Fruit fly (Drosophila melanogaster) whole organism, embryonic: Measurements from ENCODE around the gene Jon99Fii.

ENCODE experiments used
- Antp ChIP-seq: fragments of 200-800 bp; sonication (Bioruptor generic); optimal IDR thresholded peaks from 3 replicates; lab custom pipeline; 2016; ENCODE audit warnings: missing biosample characterization, missing genetic modification characterization
- CG11504 ChIP-seq: fragments of 200-800 bp; sonication (Bioruptor generic); optimal IDR thresholded peaks from 3 replicates; lab custom pipeline; 2019; ENCODE audit warnings: missing biosample characterization, mild to moderate bottlenecking, missing genetic modification characterization, moderate library complexity
- CG12769 ChIP-seq: fragments of 200-800 bp; sonication (Bioruptor generic); optimal IDR thresholded peaks from 2 replicates; lab custom pipeline; 2019; ENCODE audit warnings: missing biosample characterization, mild to moderate bottlenecking, missing genetic modification characterization, moderate library complexity
- CG13775 ChIP-seq: fragments of 200-800 bp; sonication (Bioruptor generic); optimal IDR thresholded peaks from 3 replicates; lab custom pipeline; 2017; ENCODE audit warnings: missing biosample characterization, mild to moderate bottlenecking, missing genetic modification characterization
- CG14014 ChIP-seq: fragments of 200-800 bp; sonication (Bioruptor generic); IDR thresholded peaks from 2 replicates; pipeline ENCODE4 v1.3.6; 2022; ENCODE audit warnings: missing biosample characterization, missing genetic modification characterization
- CG14441 ChIP-seq: fragments of 200-800 bp; sonication (Bioruptor generic); IDR thresholded peaks from 2 replicates; pipeline ENCODE4 v1.3.6; 2022; ENCODE audit warnings: missing biosample characterization, missing genetic modification characterization
- CG15269 ChIP-seq: fragments of 200-800 bp; sonication (Bioruptor generic); optimal IDR thresholded peaks from 2 replicates; lab custom pipeline; 2018; ENCODE audit warnings: missing biosample characterization, mild to moderate bottlenecking, missing genetic modification characterization, moderate library complexity
- CG1529 ChIP-seq: fragments of 200-800 bp; sonication (Bioruptor generic); optimal IDR thresholded peaks from 3 replicates; lab custom pipeline; 2018; ENCODE audit warnings: missing biosample characterization, missing genetic modification characterization
- CG1602 ChIP-seq: fragments of 200-800 bp; sonication (Bioruptor generic); optimal IDR thresholded peaks from 3 replicates; lab custom pipeline; 2016; ENCODE audit warnings: missing biosample characterization, missing genetic modification characterization
- CG2129 ChIP-seq: fragments of 200-800 bp; sonication (Bioruptor generic); IDR thresholded peaks from 2 replicates; pipeline ENCODE4 v1.3.6; 2022; ENCODE audit warnings: missing biosample characterization, missing genetic modification characterization; ENCODE audit not compliant: partially characterized antibody
- CG3065 ChIP-seq: fragments of 200-800 bp; sonication (Bioruptor generic); optimal IDR thresholded peaks from 2 replicates; lab custom pipeline; 2016; ENCODE audit warnings: missing biosample characterization, missing genetic modification characterization
- CG32767 ChIP-seq: fragments of 200-800 bp; sonication (Bioruptor generic); IDR thresholded peaks from 2 replicates; pipeline ENCODE4 v1.3.6; 2022; ENCODE audit warnings: missing biosample characterization, missing genetic modification characterization
- CG33213 ChIP-seq: fragments of 200-800 bp; sonication (Bioruptor generic); optimal IDR thresholded peaks from 3 replicates; lab custom pipeline; 2016; ENCODE audit warnings: missing biosample characterization, missing genetic modification characterization
- CG4820 ChIP-seq: fragments of 200-800 bp; sonication (Bioruptor generic); optimal IDR thresholded peaks from 3 replicates; lab custom pipeline; 2016; ENCODE audit warnings: missing biosample characterization, missing genetic modification characterization
- CG6689 ChIP-seq: fragments of 200-800 bp; sonication (Bioruptor generic); IDR thresholded peaks from 2 replicates; pipeline ENCODE4 v1.3.6; 2022; ENCODE audit warnings: missing biosample characterization, missing genetic modification characterization
- CG8388 ChIP-seq: fragments of 200-800 bp; sonication (Bioruptor generic); optimal IDR thresholded peaks from 2 replicates; lab custom pipeline; 2019; ENCODE audit warnings: missing biosample characterization, mild to moderate bottlenecking, missing genetic modification characterization, moderate library complexity
- CG8944 ChIP-seq: fragments of 200-800 bp; sonication (Bioruptor generic); optimal IDR thresholded peaks from 3 replicates; lab custom pipeline; 2016; ENCODE audit warnings: missing biosample characterization, missing genetic modification characterization
- Dip2 ChIP-seq: fragments of 200-800 bp; sonication (Bioruptor generic); IDR thresholded peaks from 2 replicates; pipeline ENCODE4 v1.3.6; 2022; ENCODE audit warnings: missing biosample characterization, missing genetic modification characterization
- H15 ChIP-seq: fragments of 200-800 bp; sonication (Bioruptor generic); IDR thresholded peaks from 3 replicates; pipeline ENCODE4 v1.3.6; 2022; ENCODE audit warnings: missing biosample characterization, missing genetic modification characterization
- HHEX ChIP-seq: fragments of 200-800 bp; sonication (Bioruptor generic); optimal IDR thresholded peaks from 3 replicates; lab custom pipeline; 2017; ENCODE audit warnings: missing biosample characterization, mild to moderate bottlenecking, missing genetic modification characterization, missing genetic modification reagents
- HLH4C ChIP-seq: fragments of 200-800 bp; sonication (Bioruptor generic); IDR thresholded peaks from 3 replicates; pipeline ENCODE4 v1.3.6; 2022; ENCODE audit warnings: missing biosample characterization, missing genetic modification characterization; ENCODE audit not compliant: partially characterized antibody
- MTF-1 ChIP-seq: fragments of 200-800 bp; sonication (Bioruptor generic); optimal IDR thresholded peaks from 2 replicates; lab custom pipeline; 2018; ENCODE audit warnings: missing biosample characterization, mild to moderate bottlenecking, missing genetic modification characterization, borderline replicate concordance
- Myb ChIP-seq: fragments of 200-800 bp; sonication (Bioruptor generic); optimal IDR thresholded peaks from 2 replicates; lab custom pipeline; 2016; ENCODE audit warnings: missing biosample characterization, missing genetic modification characterization
- Nf-YA ChIP-seq: fragments of 200-800 bp; sonication (Bioruptor generic); IDR thresholded peaks from 2 replicates; pipeline ENCODE4 v1.3.6; 2022; ENCODE audit warnings: missing biosample characterization, missing genetic modification characterization
- Oaz ChIP-seq: fragments of 200-800 bp; sonication (Bioruptor generic); IDR thresholded peaks from 2 replicates; pipeline ENCODE4 v1.3.6; 2022; ENCODE audit warnings: missing biosample characterization, missing genetic modification characterization
- Oli ChIP-seq: fragments of 200-800 bp; sonication (Bioruptor generic); optimal IDR thresholded peaks from 2 replicates; lab custom pipeline; 2018; ENCODE audit warnings: missing biosample characterization, mild to moderate bottlenecking, missing genetic modification characterization, moderate library complexity
- Sox100B ChIP-seq: fragments of 200-800 bp; sonication (Bioruptor generic); optimal IDR thresholded peaks from 3 replicates; lab custom pipeline; 2018; ENCODE audit warnings: missing biosample characterization, mild to moderate bottlenecking, missing genetic modification characterization
- Sry-δ ChIP-seq: fragments of 200-800 bp; sonication (Bioruptor generic); optimal IDR thresholded peaks from 2 replicates; lab custom pipeline; 2016; ENCODE audit warnings: missing biosample characterization, missing genetic modification characterization
- Xrp1 ChIP-seq: fragments of 200-800 bp; sonication (Bioruptor generic); IDR thresholded peaks from 2 replicates; pipeline ENCODE4 v1.3.6; 2022; ENCODE audit warnings: missing biosample characterization, missing genetic modification characterization
- al ChIP-seq: fragments of 200-800 bp; sonication (Bioruptor generic); IDR thresholded peaks from 2 replicates; pipeline ENCODE4 v1.3.6; 2022; ENCODE audit warnings: missing biosample characterization, missing genetic modification characterization
- ato ChIP-seq: fragments of 200-800 bp; sonication (Bioruptor generic); IDR thresholded peaks from 2 replicates; pipeline ENCODE4 v1.3.6; 2022; ENCODE audit warnings: missing biosample characterization, missing genetic modification characterization; ENCODE audit not compliant: partially characterized antibody
- cas ChIP-seq: fragments of 200-800 bp; sonication (Bioruptor generic); IDR thresholded peaks from 2 replicates; pipeline ENCODE4 v1.3.6; 2022; ENCODE audit warnings: missing biosample characterization, missing genetic modification characterization
- caup ChIP-seq: fragments of 200-800 bp; sonication (Bioruptor generic); optimal IDR thresholded peaks from 3 replicates; lab custom pipeline; 2017; ENCODE audit warnings: missing biosample characterization, mild to moderate bottlenecking, missing genetic modification characterization, moderate library complexity; ENCODE audit not compliant: severe bottlenecking
- corto ChIP-seq: fragments of 200-800 bp; sonication (Bioruptor generic); optimal IDR thresholded peaks from 2 replicates; lab custom pipeline; 2016; ENCODE audit warnings: missing biosample characterization, mild to moderate bottlenecking, missing genetic modification characterization, moderate library complexity
- cwo ChIP-seq: fragments of 200-800 bp; sonication (Bioruptor generic); optimal IDR thresholded peaks from 3 replicates; lab custom pipeline; 2017; ENCODE audit warnings: missing biosample characterization, missing genetic modification characterization, mild to moderate bottlenecking, moderate library complexity, missing genetic modification reagents
- en ChIP-seq: fragments of 200-800 bp; sonication (Bioruptor generic); optimal IDR thresholded peaks from 2 replicates; lab custom pipeline; 2016; ENCODE audit warnings: missing biosample characterization, missing genetic modification characterization
- fd96Cb ChIP-seq: fragments of 200-800 bp; sonication (Bioruptor generic); optimal IDR thresholded peaks from 2 replicates; lab custom pipeline; 2018; ENCODE audit warnings: missing biosample characterization, mild to moderate bottlenecking, missing genetic modification characterization, moderate library complexity
- gcm ChIP-seq: fragments of 200-800 bp; sonication (Bioruptor generic); optimal IDR thresholded peaks from 2 replicates; lab custom pipeline; 2019; ENCODE audit warnings: missing biosample characterization, mild to moderate bottlenecking, missing genetic modification characterization, moderate library complexity
- ken ChIP-seq: fragments of 200-800 bp; sonication (Bioruptor generic); IDR thresholded peaks from 3 replicates; pipeline ENCODE4 v1.3.6; 2022; ENCODE audit warnings: missing biosample characterization, missing genetic modification characterization
- mld ChIP-seq: fragments of 200-800 bp; sonication (Bioruptor generic); IDR thresholded peaks from 3 replicates; pipeline ENCODE4 v1.3.6; 2022; ENCODE audit warnings: missing biosample characterization, missing genetic modification characterization; ENCODE audit not compliant: partially characterized antibody
- nom ChIP-seq: fragments of 200-800 bp; sonication (Bioruptor generic); optimal IDR thresholded peaks from 2 replicates; lab custom pipeline; 2017; ENCODE audit warnings: missing biosample characterization, missing genetic modification characterization, mild to moderate bottlenecking, moderate library complexity, missing genetic modification reagents
- pb ChIP-seq: fragments of 200-800 bp; sonication (Bioruptor generic); optimal IDR thresholded peaks from 3 replicates; lab custom pipeline; 2016; ENCODE audit warnings: missing biosample characterization, missing genetic modification characterization
- pros ChIP-seq: fragments of 200-800 bp; sonication (Bioruptor generic); optimal IDR thresholded peaks from 3 replicates; lab custom pipeline; 2019; ENCODE audit warnings: missing biosample characterization, mild to moderate bottlenecking, missing genetic modification characterization, moderate library complexity
- psq ChIP-seq: fragments of 200-800 bp; sonication (Bioruptor generic); optimal IDR thresholded peaks from 2 replicates; lab custom pipeline; 2017; ENCODE audit warnings: missing biosample characterization, missing genetic modification characterization
- shn ChIP-seq: fragments of 200-800 bp; sonication (Bioruptor generic); optimal IDR thresholded peaks from 3 replicates; lab custom pipeline; 2016; ENCODE audit warnings: missing biosample characterization, missing genetic modification characterization
- sna ChIP-seq: fragments of 200-800 bp; sonication (Bioruptor generic); IDR thresholded peaks from 2 replicates; pipeline ENCODE4 v1.3.6; 2022; ENCODE audit warnings: missing biosample characterization, missing genetic modification characterization; ENCODE audit not compliant: partially characterized antibody
- sqz ChIP-seq: fragments of 200-800 bp; sonication (Bioruptor generic); optimal IDR thresholded peaks from 3 replicates; lab custom pipeline; 2018; ENCODE audit warnings: missing biosample characterization, mild to moderate bottlenecking, missing genetic modification characterization
- toy ChIP-seq: fragments of 200-800 bp; sonication (Bioruptor generic); IDR thresholded peaks from 2 replicates; pipeline ENCODE4 v1.3.6; 2022; ENCODE audit warnings: missing biosample characterization, missing genetic modification characterization
- vvl ChIP-seq: fragments of 200-800 bp; sonication (Bioruptor generic); IDR thresholded peaks from 2 replicates; pipeline ENCODE4 v1.3.6; 2022; ENCODE audit warnings: missing biosample characterization, missing genetic modification characterization

Jon99Fii gene

dm6 chr3R:30461608-30462243 is 26.0 kb downstream of the Jon99Fii start (continued):
- no peak for TF ChIP-seq CG1602 (GFP tag; lab: Kevin White, UChicago)
- TF ChIP-seq cas (GFP tag; lab: Robert Waterston, UW) = no peak
- TF ChIP-seq vvl (GFP tag; lab: Robert Waterston, UW) = peak; percentile 27; the same call in 1 of the 2 replicates
- peak; percentile 35 for TF ChIP-seq Sox100B (GFP tag; lab: Kevin White, UChicago)
- TF ChIP-seq pros = peak; percentile 63
- TF ChIP-seq Nf-YA = no peak
- no peak for TF ChIP-seq toy (GFP tag; lab: Robert Waterston, UW)
- no peak for TF ChIP-seq Myb (GFP tag; lab: Kevin White, UChicago)
- no peak for TF ChIP-seq Dip2
- no peak for TF ChIP-seq H15 (GFP tag; lab: Robert Waterston, UW)
- peak; percentile 15 for TF ChIP-seq HHEX
- TF ChIP-seq CG12769 = no peak
- no peak for TF ChIP-seq en (GFP tag; lab: Kevin White, UChicago)
- TF ChIP-seq Oli (tag; lab: Kevin White, UChicago) = peak; percentile 18
- no peak for TF ChIP-seq CG33213 (GFP tag; lab: Kevin White, UChicago)
- 0 out of 2 replicates have a peak, but pooled peaks have one; percentile 37 for TF ChIP-seq CG6689 (GFP tag; lab: Robert Waterston, UW)
- TF ChIP-seq sna (GFP tag; lab: Robert Waterston, UW) = no peak
- TF ChIP-seq CG14441 (GFP tag; lab: Robert Waterston, UW) = peak; percentile 28; the same call in 1 of the 2 replicates
- peak; percentile 17 for TF ChIP-seq CG8388 (GFP tag; lab: Kevin White, UChicago)
- no peak for TF ChIP-seq CG32767 (GFP tag; lab: Robert Waterston, UW)
- TF ChIP-seq cwo (GFP tag; lab: Kevin White, UChicago) = no peak
- peak; percentile 10 for TF ChIP-seq CG4820 (GFP tag; lab: Kevin White, UChicago)
- TF ChIP-seq nom (GFP tag; lab: Kevin White, UChicago) = peak; percentile 21
- TF ChIP-seq CG3065 = no peak
- no peak for TF ChIP-seq CG13775 (GFP tag; lab: Kevin White, UChicago)
- peak; percentile 15 for TF ChIP-seq gcm
- no peak for TF ChIP-seq mld (GFP tag; lab: Robert Waterston, UW)
- TF ChIP-seq CG15269 (tag; lab: Kevin White, UChicago) = peak; percentile 56
- peak; percentile 39; the same call in 1 of the 2 replicates for TF ChIP-seq Xrp1 (GFP tag; lab: Robert Waterston, UW)
- no peak for TF ChIP-seq fd96Cb (tag; lab: Kevin White, UChicago)
- TF ChIP-seq CG14014 (GFP tag; lab: Robert Waterston, UW) = no peak
- no peak for TF ChIP-seq HLH4C (GFP tag; lab: Robert Waterston, UW)
- no peak for TF ChIP-seq CG8944 (GFP tag; lab: Kevin White, UChicago)
- no peak for TF ChIP-seq Antp
- TF ChIP-seq caup (GFP tag; lab: Kevin White, UChicago) = no peak
- TF ChIP-seq MTF-1 (GFP tag; lab: Kevin White, UChicago) = no peak
- 0 out of 2 replicates have a peak, but pooled peaks have one; percentile 8 for TF ChIP-seq Oaz
- TF ChIP-seq Sry-δ (GFP tag; lab: Kevin White, UChicago) = no peak
- no peak for TF ChIP-seq sqz (GFP tag; lab: Kevin White, UChicago)
- TF ChIP-seq pb = no peak
- TF ChIP-seq corto (GFP tag; lab: Kevin White, UChicago) = no peak
- TF ChIP-seq CG11504 (tag; lab: Kevin White, UChicago) = peak; percentile 59
- no peak for TF ChIP-seq psq (GFP tag; lab: Kevin White, UChicago)
- TF ChIP-seq CG1529 (GFP tag; lab: Kevin White, UChicago) = no peak
- no peak for TF ChIP-seq CG2129 (GFP tag; lab: Robert Waterston, UW)
- TF ChIP-seq ken (GFP tag; lab: Robert Waterston, UW) = no peak
- TF ChIP-seq al = no peak
- no peak for TF ChIP-seq shn (GFP tag; lab: Kevin White, UChicago)
- no peak for TF ChIP-seq ato (GFP tag; lab: Robert Waterston, UW)
